Worm (Caenorhabditis elegans): ENCODE results near the gene F56A8.3.
A peak's percentile ranks its signal among the peaks of the same experiment; 100 is the strongest.

Gene F56A8.3

ce11 chrIII:13246265-13246664, 10.4 kb upstream of the F56A8.3 start, which contains the start of gene anoh-1:
anoh-1 (plus strand) TSS chrIII:13246565.
- TF ChIP-seq T22C8.4 (GFP tag; IDR thresholded peaks at IDR 0.05) (no peak), klf-2 (GFP tag; conservative IDR thresholded peaks at IDR 0.05) (no peak), ref-1 (GFP tag; conservative IDR thresholded peaks at IDR 0.05) (no peak), ztf-29 (GFP tag; IDR thresholded peaks at IDR 0.05) (no peak), cog-1 (tag; optimal IDR thresholded peaks at IDR 0.05) (no peak), tab-1 (GFP tag; IDR thresholded peaks at IDR 0.05) (no peak), ztf-23 (GFP tag; IDR thresholded peaks at IDR 0.05) (no peak), flt-1 (GFP tag; IDR thresholded peaks at IDR 0.05) (no peak), med-1 (GFP tag; optimal IDR thresholded peaks at IDR 0.05; ENCODE audit: insufficient read depth) (no peak)

DNA sequence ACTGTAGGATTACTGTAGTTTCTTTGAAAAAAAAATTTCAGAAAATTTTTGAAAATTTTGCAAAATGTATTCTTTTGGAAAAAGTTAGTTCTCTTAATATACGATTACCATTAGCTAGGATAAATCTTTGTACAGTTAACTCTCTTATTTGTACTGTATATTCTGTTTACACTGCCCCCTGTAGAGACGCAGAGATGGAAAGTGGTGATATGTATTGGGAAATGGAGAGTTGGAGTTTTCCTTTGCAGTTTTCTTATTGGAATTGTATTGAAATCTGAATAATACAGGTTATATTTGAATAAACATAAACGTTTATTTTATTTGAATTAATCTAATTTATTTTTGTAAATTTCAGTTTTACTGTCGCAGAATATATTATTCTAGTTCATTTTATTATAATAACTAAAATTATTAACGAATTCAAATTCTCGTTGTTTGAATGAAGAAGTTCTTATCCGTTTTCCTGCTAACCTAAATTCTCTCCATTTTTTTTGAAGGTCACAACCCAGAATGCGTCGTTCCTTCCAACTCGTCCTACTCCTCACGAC, 2.4 kb upstream of the F56A8.3 start, which contains the start of gene F56A8.9:
TSS of gene F56A8.9 (plus strand) at position 498 of the 548 bp plus-strand sequence.
- TF ChIP-seq T22C8.4 (GFP tag; IDR thresholded peaks at IDR 0.05) (no peak), klf-2 (GFP tag; conservative IDR thresholded peaks at IDR 0.05) (no peak), ref-1 (GFP tag; conservative IDR thresholded peaks at IDR 0.05) (no peak), ztf-29 (GFP tag; IDR thresholded peaks at IDR 0.05) (no peak), flt-1 (GFP tag; IDR thresholded peaks at IDR 0.05) (no peak), cog-1 (tag; optimal IDR thresholded peaks at IDR 0.05) (no peak), ztf-23 (GFP tag; IDR thresholded peaks at IDR 0.05) (no peak), tab-1 (GFP tag; IDR thresholded peaks at IDR 0.05) (no peak)

DNA sequence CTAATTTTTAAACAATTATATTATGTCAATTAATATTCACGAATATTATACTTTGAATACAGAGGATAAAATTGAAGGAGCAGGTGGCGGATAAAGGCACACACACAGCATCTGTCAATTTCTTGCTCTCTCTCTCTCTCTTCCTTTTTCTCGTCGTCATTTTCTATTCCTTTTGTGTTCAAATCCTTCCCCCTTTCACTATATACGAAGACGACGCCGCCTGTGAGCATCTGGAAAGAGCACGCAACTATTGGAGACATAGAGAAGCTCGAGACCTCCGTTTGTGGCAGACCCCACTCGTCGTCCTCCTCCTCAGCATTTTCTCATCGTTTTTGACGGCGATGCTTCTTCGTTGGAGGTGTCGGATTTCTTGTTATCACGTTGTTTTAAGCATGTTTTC, 1.5 kb downstream of the F56A8.3 start:
- TF ChIP-seq flt-1 (GFP tag; IDR thresholded peaks at IDR 0.05) (no peak), ztf-23 (GFP tag; IDR thresholded peaks at IDR 0.05) (no peak), ref-1 (GFP tag; conservative IDR thresholded peaks at IDR 0.05) (no peak), tab-1 (GFP tag; IDR thresholded peaks at IDR 0.05) (no peak)

ce11 chrIII:13258752-13259151, 2.1 kb downstream of the F56A8.3 start:
- TF ChIP-seq T22C8.4 (GFP tag; IDR thresholded peaks at IDR 0.05) (no peak), flt-1 (GFP tag; IDR thresholded peaks at IDR 0.05) (0 out of 2 replicates have a peak, but pooled peaks have one; percentile 17)

DNA sequence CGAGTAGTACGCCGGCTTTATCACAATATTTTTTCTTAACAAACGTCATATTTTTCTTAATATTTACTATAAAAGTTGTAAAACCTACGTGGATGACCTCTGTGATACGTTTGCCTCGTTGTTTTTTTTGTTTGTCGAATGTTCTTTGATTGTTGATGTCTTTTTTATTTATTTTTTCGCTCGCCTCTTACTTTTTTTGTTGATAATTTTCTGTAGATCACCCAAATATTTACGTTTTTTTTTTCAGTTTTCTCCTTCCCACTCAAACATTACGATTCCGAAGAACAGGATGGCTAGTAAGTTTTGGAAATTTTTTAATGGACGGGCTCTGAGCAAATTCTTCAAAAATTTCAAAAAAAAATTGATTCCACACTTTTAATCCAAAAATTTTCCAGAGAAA, 3.7 kb downstream of the F56A8.3 start:
- no peak for TF ChIP-seq flt-1 (GFP tag; IDR thresholded peaks at IDR 0.05)
- no peak for TF ChIP-seq T22C8.4 (GFP tag; IDR thresholded peaks at IDR 0.05)
- TF ChIP-seq tab-1 (GFP tag; IDR thresholded peaks at IDR 0.05), result no peak
- no peak for TF ChIP-seq ztf-29 (GFP tag; IDR thresholded peaks at IDR 0.05)
- no peak for TF ChIP-seq med-1 (GFP tag; optimal IDR thresholded peaks at IDR 0.05; ENCODE audit: insufficient read depth)
- no peak for TF ChIP-seq cog-1 (tag; optimal IDR thresholded peaks at IDR 0.05)
- TF ChIP-seq ztf-23 (GFP tag; IDR thresholded peaks at IDR 0.05), result no peak
- no peak for TF ChIP-seq ref-1 (GFP tag; conservative IDR thresholded peaks at IDR 0.05)
- TF ChIP-seq klf-2 (GFP tag; conservative IDR thresholded peaks at IDR 0.05), result no peak

DNA sequence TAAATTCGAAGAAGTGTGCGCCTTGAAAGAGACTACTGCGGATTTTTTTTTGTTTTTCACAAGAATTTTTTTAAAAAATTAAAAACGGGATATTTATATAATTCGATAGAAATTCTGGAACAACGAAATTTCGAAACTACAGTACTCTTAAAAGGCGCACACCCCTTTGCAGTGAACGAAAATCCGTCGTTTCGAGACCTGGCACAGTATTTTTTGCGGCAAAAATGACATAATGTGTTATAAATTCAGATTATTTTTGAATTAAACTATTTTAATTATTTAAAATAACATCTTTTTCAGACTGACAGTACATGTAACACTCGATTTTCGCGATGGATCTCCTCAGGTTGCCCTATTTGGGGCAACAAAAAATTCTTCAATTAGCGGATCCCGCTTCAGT, 6.3 kb downstream of the F56A8.3 start, which contains the start of gene F56A8.4:
TSS of gene F56A8.4 (plus strand) at position 301 of the 400 bp plus-strand sequence.
- TF ChIP-seq ztf-23 (GFP tag; IDR thresholded peaks at IDR 0.05) (no peak), cog-1 (tag; optimal IDR thresholded peaks at IDR 0.05) (no peak), flt-1 (GFP tag; IDR thresholded peaks at IDR 0.05) (no peak), klf-2 (GFP tag; conservative IDR thresholded peaks at IDR 0.05) (no peak), T22C8.4 (GFP tag; IDR thresholded peaks at IDR 0.05) (no peak), ztf-29 (GFP tag; IDR thresholded peaks at IDR 0.05) (no peak), ref-1 (GFP tag; conservative IDR thresholded peaks at IDR 0.05) (no peak), med-1 (GFP tag; optimal IDR thresholded peaks at IDR 0.05; ENCODE audit: insufficient read depth) (no peak), tab-1 (GFP tag; IDR thresholded peaks at IDR 0.05) (no peak)

- TF ChIP-seq ztf-29 (GFP tag; IDR thresholded peaks at IDR 0.05) (no peak), klf-2 (GFP tag; conservative IDR thresholded peaks at IDR 0.05) (no peak), flt-1 (GFP tag; IDR thresholded peaks at IDR 0.05) (no peak), tab-1 (GFP tag; IDR thresholded peaks at IDR 0.05) (no peak), ref-1 (GFP tag; conservative IDR thresholded peaks at IDR 0.05) (no peak), cog-1 (tag; optimal IDR thresholded peaks at IDR 0.05) (no peak), med-1 (GFP tag; optimal IDR thresholded peaks at IDR 0.05; ENCODE audit: insufficient read depth) (no peak), T22C8.4 (GFP tag; IDR thresholded peaks at IDR 0.05) (no peak), ztf-23 (GFP tag; IDR thresholded peaks at IDR 0.05) (no peak)
These were observed 8.9 kb downstream of the F56A8.3 start, which contains the start of gene F56A8.5 for ce11 chrIII:13265566-13265965. F56A8.5 (plus strand) TSS chrIII:13265866.

DNA sequence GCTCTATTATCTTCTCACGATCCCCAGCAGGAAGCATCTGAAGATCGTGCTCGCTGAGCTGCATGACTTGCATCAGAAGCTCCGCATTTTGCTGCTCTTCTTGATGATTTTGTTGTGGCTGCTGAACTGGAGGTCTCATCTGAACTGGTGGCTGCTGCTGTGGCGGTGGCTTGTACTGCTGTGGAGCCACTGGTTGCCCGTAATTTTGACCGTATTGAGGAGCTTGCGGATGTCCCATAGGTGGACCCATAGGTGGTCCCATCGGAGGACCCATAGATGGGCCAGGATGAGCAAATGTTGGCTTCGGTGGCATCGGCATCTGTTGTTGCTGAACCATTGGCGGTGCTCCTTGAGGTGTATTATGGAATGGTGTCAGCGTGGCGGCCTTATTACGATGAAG, 10.4 kb downstream of the F56A8.3 start:
- TF ChIP-seq tab-1 (GFP tag; IDR thresholded peaks at IDR 0.05), result no peak
- no peak for TF ChIP-seq med-1 (GFP tag; optimal IDR thresholded peaks at IDR 0.05; ENCODE audit: insufficient read depth)
- no peak for TF ChIP-seq ztf-29 (GFP tag; IDR thresholded peaks at IDR 0.05)
- no peak for TF ChIP-seq ref-1 (GFP tag; conservative IDR thresholded peaks at IDR 0.05)
- no peak for TF ChIP-seq flt-1 (GFP tag; IDR thresholded peaks at IDR 0.05)
- no peak for TF ChIP-seq ztf-23 (GFP tag; IDR thresholded peaks at IDR 0.05)
- no peak for TF ChIP-seq klf-2 (GFP tag; conservative IDR thresholded peaks at IDR 0.05)
- no peak for TF ChIP-seq T22C8.4 (GFP tag; IDR thresholded peaks at IDR 0.05)
- no peak for TF ChIP-seq cog-1 (tag; optimal IDR thresholded peaks at IDR 0.05)

DNA sequence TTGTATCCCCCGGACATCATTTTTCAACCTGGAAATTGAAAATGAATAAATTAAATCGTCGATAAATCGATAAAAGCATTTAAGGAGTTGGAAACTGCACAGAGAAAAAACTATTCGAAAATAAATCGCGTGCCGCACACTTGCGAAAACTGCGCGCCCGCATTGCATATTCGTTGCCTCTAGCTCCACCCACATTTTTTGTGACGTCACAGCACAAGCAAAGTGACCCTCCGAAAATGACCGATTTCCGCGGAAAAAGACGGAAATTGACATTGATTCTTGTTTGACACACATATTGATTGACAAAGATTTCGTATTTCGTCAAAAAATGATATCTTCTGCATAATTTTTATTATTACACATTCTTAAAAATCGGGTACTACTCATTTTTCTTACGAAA, 12.2 kb downstream of the F56A8.3 start, which contains the start of gene cpf-2:
TSS of gene cpf-2 (minus strand) at position 28 of the 400 bp plus-strand sequence.
- TF ChIP-seq ztf-23 (GFP tag; IDR thresholded peaks at IDR 0.05) (peak; percentile 83), ztf-29 (GFP tag; IDR thresholded peaks at IDR 0.05) (0 out of 2 replicates have a peak, but pooled peaks have one; percentile 25), tab-1 (GFP tag; IDR thresholded peaks at IDR 0.05) (peak; percentile 73; the same call in 1 of the 2 replicates), cog-1 (tag; optimal IDR thresholded peaks at IDR 0.05) (peak; percentile 45), flt-1 (GFP tag; IDR thresholded peaks at IDR 0.05) (peak; percentile 88), med-1 (GFP tag; optimal IDR thresholded peaks at IDR 0.05; ENCODE audit: insufficient read depth) (peak; percentile 89), klf-2 (GFP tag; conservative IDR thresholded peaks at IDR 0.05) (0 out of 2 replicates have a peak, but pooled peaks have one; percentile 44), T22C8.4 (GFP tag; IDR thresholded peaks at IDR 0.05) (peak; percentile 73), ref-1 (GFP tag; conservative IDR thresholded peaks at IDR 0.05) (0 out of 2 replicates have a peak, but pooled peaks have one; percentile 23)

DNA sequence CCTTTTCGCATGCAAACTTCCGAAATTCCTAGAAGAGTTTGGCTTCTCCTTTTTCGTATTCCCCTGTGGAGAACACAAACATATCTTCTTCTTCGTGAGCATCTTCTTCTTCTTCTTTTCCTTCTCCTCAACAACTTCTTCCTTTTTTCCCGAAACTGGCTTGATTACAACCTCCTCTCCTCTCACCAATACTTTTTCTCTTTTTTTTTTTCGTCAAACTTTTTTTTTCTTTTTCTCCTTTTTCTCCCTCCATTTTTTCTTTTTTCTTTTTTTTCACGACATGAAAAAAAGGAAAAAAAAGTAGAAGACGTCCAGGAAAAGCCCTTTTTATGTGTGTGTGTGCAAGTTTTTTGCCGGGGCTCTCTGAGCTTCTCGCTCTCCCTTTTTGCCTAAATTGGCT, 14.2 kb downstream of the F56A8.3 start:
- no peak for TF ChIP-seq tab-1 (GFP tag; IDR thresholded peaks at IDR 0.05)

All from whole organism, midembryonic.